Worm (Caenorhabditis elegans) whole organism, midembryonic: Measurements from ENCODE around the gene hsp-43.

Experiments used
- cog-1 ChIP-seq: sonication (generic microtip); optimal IDR thresholded peaks from 2 replicates; lab custom pipeline; 2016; ENCODE audit warnings: missing genetic modification characterization, missing compliant biosample characterization
- flt-1 ChIP-seq: fragments of 200-800 bp; sonication (Bioruptor generic); IDR thresholded peaks from 2 replicates; pipeline ENCODE4 v1.3.6; 2022; ENCODE audit warnings: missing genetic modification characterization, missing compliant biosample characterization
- klf-2 ChIP-seq: fragments of 200-800 bp; sonication (Bioruptor generic); conservative IDR thresholded peaks from 2 replicates; pipeline ENCODE4 v1.3.6; 2022; ENCODE audit warnings: missing genetic modification reagents, missing genetic modification characterization, missing compliant biosample characterization
- med-1 ChIP-seq: sonication (generic microtip); optimal IDR thresholded peaks from 2 replicates; lab custom pipeline; 2017; ENCODE audit warnings: missing genetic modification characterization, mild to moderate bottlenecking, missing compliant biosample characterization, antibody characterized with exemption, missing genetic modification reagents; ENCODE audit not compliant: insufficient read depth
- ref-1 ChIP-seq: fragments of 200-800 bp; sonication (Bioruptor generic); conservative IDR thresholded peaks from 2 replicates; pipeline ENCODE4 v1.3.6; 2022; ENCODE audit warnings: missing genetic modification reagents, missing genetic modification characterization, missing compliant biosample characterization
- ztf-29 ChIP-seq: fragments of 200-800 bp; sonication (Bioruptor generic); IDR thresholded peaks from 2 replicates; pipeline ENCODE4 v1.3.6; 2022; ENCODE audit warnings: missing genetic modification reagents, missing genetic modification characterization, missing compliant biosample characterization

ce11 chrX:6274270-6274669, 38.9 kb upstream of the hsp-43 start:
- no peak for TF ChIP-seq ztf-29 (GFP tag; lab: Robert Waterston, UW)
- no peak for TF ChIP-seq klf-2 (GFP tag; lab: Robert Waterston, UW)
- TF ChIP-seq med-1 (GFP tag; lab: Kevin White, UChicago): no peak
- TF ChIP-seq flt-1 (GFP tag; lab: Robert Waterston, UW): no peak
- no peak for TF ChIP-seq ref-1
- no peak for TF ChIP-seq cog-1 (tag; lab: Kevin White, UChicago)
